Worm (Caenorhabditis elegans) whole organism, early embryonic: ENCODE measurements around the gene F32D8.2.

Experiments used
- B0310.2 ChIP-seq: sonication (generic microtip); optimal IDR thresholded peaks from 2 replicates; lab custom pipeline; 2016; ENCODE audit warnings: mild to moderate bottlenecking, missing genetic modification characterization, missing compliant biosample characterization
- aly-1 ChIP-seq: sonication (generic microtip); optimal IDR thresholded peaks from 2 replicates; lab custom pipeline; 2016; ENCODE audit warnings: missing genetic modification characterization, missing compliant biosample characterization
- ama-1 ChIP-seq: fragments of 150-350 bp; optimal IDR thresholded peaks from 2 replicates; lab custom pipeline; 2014
- ceh-13 ChIP-seq: fragments of 200-800 bp; sonication (Bioruptor generic); optimal IDR thresholded peaks from 2 replicates; lab custom pipeline; 2018; ENCODE audit warnings: mild to moderate bottlenecking, missing genetic modification characterization, missing compliant biosample characterization
- ceh-36 ChIP-seq: sonication (generic microtip); optimal IDR thresholded peaks from 2 replicates; lab custom pipeline; 2016; ENCODE audit warnings: missing genetic modification characterization, inconsistent platforms, missing compliant biosample characterization
- ets-7 ChIP-seq: sonication (generic microtip); optimal IDR thresholded peaks from 2 replicates; lab custom pipeline; 2016; ENCODE audit warnings: missing genotype, missing genetic modification characterization, missing compliant biosample characterization
- flt-1 ChIP-seq: fragments of 200-800 bp; sonication (Bioruptor generic); IDR thresholded peaks from 2 replicates; pipeline ENCODE4 v1.3.6; 2022; ENCODE audit warnings: missing genetic modification characterization, missing compliant biosample characterization
- hnd-1 ChIP-seq: sonication (generic microtip); optimal IDR thresholded peaks from 2 replicates; lab custom pipeline; 2016; ENCODE audit warnings: missing genetic modification characterization, missing compliant biosample characterization
- scrt-1 ChIP-seq: fragments of 200-800 bp; sonication (Bioruptor generic); IDR thresholded peaks from 2 replicates; pipeline ENCODE4 v1.3.6; 2022; ENCODE audit warnings: missing genetic modification characterization, missing compliant biosample characterization
- sea-1 ChIP-seq: fragments of 200-800 bp; sonication (Bioruptor generic); conservative IDR thresholded peaks from 2 replicates; pipeline ENCODE4 v1.3.6; 2022; ENCODE audit warnings: missing genetic modification characterization, missing compliant biosample characterization
- tbx-37 ChIP-seq: fragments of 200-800 bp; sonication (Bioruptor generic); conservative IDR thresholded peaks from 2 replicates; pipeline ENCODE4 v1.3.6; 2022; ENCODE audit warnings: missing genetic modification reagents, missing genetic modification characterization, missing compliant biosample characterization
- tra-4 ChIP-seq: sonication (generic microtip); optimal IDR thresholded peaks from 2 replicates; lab custom pipeline; 2017; ENCODE audit warnings: missing genetic modification characterization, missing compliant biosample characterization

DNA sequence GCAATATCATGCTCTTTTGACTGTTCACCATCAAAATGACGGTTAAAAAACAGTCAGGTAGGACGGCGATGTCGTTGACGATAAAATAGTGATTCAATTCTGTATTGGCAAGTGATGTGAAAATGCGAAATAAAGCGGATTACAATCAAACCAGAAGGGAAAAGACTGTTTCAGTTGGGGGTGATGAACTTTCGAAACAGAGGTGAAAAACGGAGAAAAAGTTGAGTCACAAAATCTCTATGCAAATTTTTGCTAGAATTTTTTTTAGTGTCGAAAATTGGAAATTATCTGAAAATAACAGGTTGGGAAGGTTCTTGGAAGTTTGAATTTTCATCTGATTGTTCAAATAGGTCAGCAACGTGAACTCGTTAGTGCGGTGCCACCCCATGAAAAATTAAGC lies 38.2 kb downstream of the F32D8.2 start, which contains the start of gene nas-31:
- TF ChIP-seq hnd-1 (tag; lab: Kevin White, UChicago) (no peak), flt-1 (GFP tag; lab: Robert Waterston, UW) (no peak), aly-1 (tag; lab: Kevin White, UChicago) (no peak), ama-1 (lab: Kevin White, UChicago) (no peak), tbx-37 (GFP tag; lab: Robert Waterston, UW) (no peak), tra-4 (no peak), ets-7 (tag; lab: Kevin White, UChicago) (no peak), scrt-1 (GFP tag; lab: Robert Waterston, UW) (no peak), sea-1 (no peak), B0310.2 (no peak), ceh-13 (GFP tag; lab: Kevin White, UChicago) (no peak), ceh-36 (tag; lab: Kevin White, UChicago) (no peak)
